Fruit fly (Drosophila melanogaster) whole organism, embryonic: ENCODE measurements around the gene htk.
A peak's percentile ranks its signal among the peaks of the same experiment; 100 is the strongest.

Experiments
- Abd-B ChIP-seq: fragments of 200-800 bp; sonication (Bioruptor generic); optimal IDR thresholded peaks from 2 replicates; lab custom pipeline; 2018; ENCODE audit warnings: missing biosample characterization, mild to moderate bottlenecking, missing genetic modification characterization, moderate library complexity
- Adf1 ChIP-seq: fragments of 200-800 bp; sonication (Bioruptor generic); IDR thresholded peaks from 2 replicates; pipeline ENCODE4 v1.3.6; 2022; ENCODE audit warnings: missing biosample characterization, missing genetic modification characterization
- B-H2 ChIP-seq: fragments of 200-800 bp; sonication (Bioruptor generic); optimal IDR thresholded peaks from 2 replicates; lab custom pipeline; 2018; ENCODE audit warnings: missing biosample characterization, mild to moderate bottlenecking, missing genetic modification characterization
- CG10979 ChIP-seq: fragments of 200-800 bp; sonication (Bioruptor generic); optimal IDR thresholded peaks from 2 replicates; lab custom pipeline; 2018; ENCODE audit warnings: missing biosample characterization, mild to moderate bottlenecking, missing genetic modification characterization, moderate library complexity
- CG12391 ChIP-seq: fragments of 200-800 bp; sonication (Bioruptor generic); optimal IDR thresholded peaks from 3 replicates; lab custom pipeline; 2018; ENCODE audit warnings: missing biosample characterization, mild to moderate bottlenecking, missing genetic modification characterization, moderate library complexity
- CG13296 ChIP-seq: fragments of 200-800 bp; sonication (Bioruptor generic); optimal IDR thresholded peaks from 3 replicates; lab custom pipeline; 2018; ENCODE audit warnings: missing biosample characterization, mild to moderate bottlenecking, missing genetic modification characterization
- CG15479 ChIP-seq: fragments of 200-800 bp; sonication (Bioruptor generic); optimal IDR thresholded peaks from 3 replicates; lab custom pipeline; 2019; ENCODE audit warnings: missing biosample characterization, mild to moderate bottlenecking, missing genetic modification characterization, moderate library complexity
- CG16813 ChIP-seq: fragments of 200-800 bp; sonication (Bioruptor generic); IDR thresholded peaks from 3 replicates; pipeline ENCODE4 v1.3.6; 2022; ENCODE audit warnings: missing biosample characterization, missing genetic modification characterization; ENCODE audit not compliant: partially characterized antibody
- CG31224 ChIP-seq: fragments of 200-800 bp; sonication (Bioruptor generic); IDR thresholded peaks from 2 replicates; pipeline ENCODE4 v1.3.6; 2022; ENCODE audit warnings: missing biosample characterization, missing genetic modification characterization
- CG33213 ChIP-seq: fragments of 200-800 bp; sonication (Bioruptor generic); optimal IDR thresholded peaks from 3 replicates; lab custom pipeline; 2016; ENCODE audit warnings: missing biosample characterization, missing genetic modification characterization
- D19A ChIP-seq: fragments of 200-800 bp; optimal IDR thresholded peaks from 3 replicates; lab custom pipeline; 2019; ENCODE audit warnings: missing biosample characterization, mild to moderate bottlenecking, missing genetic modification characterization, moderate library complexity
- Deaf1 ChIP-seq: fragments of 200-800 bp; optimal IDR thresholded peaks from 3 replicates; lab custom pipeline; 2019; ENCODE audit warnings: missing biosample characterization, mild to moderate bottlenecking, missing genetic modification characterization, moderate library complexity
- Dip3 ChIP-seq: fragments of 200-800 bp; sonication (Bioruptor generic); optimal IDR thresholded peaks from 3 replicates; lab custom pipeline; 2016; ENCODE audit warnings: missing biosample characterization, missing genetic modification characterization
- Dll ChIP-seq: fragments of 200-800 bp; sonication (Bioruptor generic); IDR thresholded peaks from 4 replicates; pipeline ENCODE4 v1.3.6; 2022; ENCODE audit warnings: missing biosample characterization, missing genetic modification characterization; ENCODE audit not compliant: partially characterized antibody
- Drgx ChIP-seq: fragments of 200-800 bp; sonication (Bioruptor generic); IDR thresholded peaks from 2 replicates; pipeline ENCODE4 v1.3.6; 2022; ENCODE audit warnings: missing biosample characterization, missing genetic modification characterization
- E2f2 ChIP-seq: fragments of 200-800 bp; sonication (Bioruptor generic); IDR thresholded peaks from 2 replicates; pipeline ENCODE4 v1.3.6; 2022; ENCODE audit warnings: missing biosample characterization, missing genetic modification characterization
- Hmr ChIP-seq: fragments of 200-800 bp; sonication (Bioruptor generic); optimal IDR thresholded peaks from 3 replicates; lab custom pipeline; 2017; ENCODE audit warnings: mild to moderate bottlenecking, missing biosample characterization, missing genetic modification reagents, missing genetic modification characterization
- Med ChIP-seq: fragments of 200-800 bp; sonication (Bioruptor generic); peaks from one replicate; lab custom pipeline; 2016; ENCODE audit warnings: missing biosample characterization, missing genetic modification characterization, mild to moderate bottlenecking, inconsistent platforms, moderate library complexity
- Sry-β ChIP-seq: fragments of 200-800 bp; sonication (Bioruptor generic); optimal IDR thresholded peaks from 2 replicates; lab custom pipeline; 2018; ENCODE audit warnings: missing biosample characterization, mild to moderate bottlenecking, missing genetic modification characterization, moderate library complexity
- Sry-δ ChIP-seq: fragments of 200-800 bp; sonication (Bioruptor generic); optimal IDR thresholded peaks from 2 replicates; lab custom pipeline; 2016; ENCODE audit warnings: missing biosample characterization, missing genetic modification characterization
- Ssrp ChIP-seq: fragments of 200-800 bp; sonication (Bioruptor generic); optimal IDR thresholded peaks from 2 replicates; lab custom pipeline; 2018; ENCODE audit warnings: missing biosample characterization, mild to moderate bottlenecking, missing genetic modification characterization, moderate library complexity
- Stat92E ChIP-seq, 3 experiments: fragments of >200 bp in 2 of 3; fragments of 200-800 bp in 1 of 3; sonication (Bioruptor generic) in 1 of 3; optimal IDR thresholded peaks; 2 replicates each; lab custom pipeline; 2017 to 2019; ENCODE audit warnings: missing biosample characterization in 3 of 3, missing genetic modification characterization in 3 of 3, mild to moderate bottlenecking in 1 of 3, moderate library complexity in 1 of 3
- abd-A ChIP-seq: fragments of 200-800 bp; sonication (Bioruptor generic); optimal IDR thresholded peaks from 3 replicates; lab custom pipeline; 2019; ENCODE audit warnings: missing biosample characterization, mild to moderate bottlenecking, missing genetic modification characterization, moderate library complexity
- ap ChIP-seq: fragments of 200-800 bp; sonication (Bioruptor generic); IDR thresholded peaks from 2 replicates; pipeline ENCODE4 v1.3.6; 2022; ENCODE audit warnings: missing biosample characterization, missing genetic modification characterization
- bsh ChIP-seq, 2 experiments: fragments of 200-800 bp; sonication (Bioruptor generic); optimal IDR thresholded peaks; 2 replicates each; lab custom pipeline; 2017 to 2018; ENCODE audit warnings: mild to moderate bottlenecking in 2 of 2, missing biosample characterization in 2 of 2, missing genetic modification characterization in 2 of 2, moderate library complexity in 1 of 2
- cad ChIP-seq: fragments of >200 bp; optimal IDR thresholded peaks from 2 replicates; lab custom pipeline; 2017; ENCODE audit warnings: missing biosample characterization, missing genetic modification characterization
- dati ChIP-seq: fragments of 200-800 bp; sonication (Bioruptor generic); IDR thresholded peaks from 2 replicates; pipeline ENCODE4 v1.3.6; 2022; ENCODE audit warnings: missing biosample characterization, missing genetic modification characterization
- dmrt11E ChIP-seq: fragments of 200-800 bp; sonication (Bioruptor generic); optimal IDR thresholded peaks from 3 replicates; lab custom pipeline; 2018; ENCODE audit warnings: missing biosample characterization, mild to moderate bottlenecking, missing genetic modification characterization, moderate library complexity
- grn ChIP-seq: fragments of 200-800 bp; sonication (Bioruptor generic); optimal IDR thresholded peaks from 3 replicates; lab custom pipeline; 2017; ENCODE audit warnings: missing biosample characterization, missing genetic modification characterization
- gro ChIP-seq: fragments of 200-800 bp; sonication (Bioruptor generic); optimal IDR thresholded peaks from 2 replicates; lab custom pipeline; 2016; ENCODE audit warnings: missing biosample characterization, missing genetic modification characterization
- gsb ChIP-seq: fragments of 200-800 bp; sonication (Bioruptor generic); IDR thresholded peaks from 2 replicates; pipeline ENCODE4 v1.3.6; 2022; ENCODE audit warnings: missing biosample characterization, missing genetic modification characterization
- insv ChIP-seq, 2 experiments: fragments of 200-800 bp; sonication (Bioruptor generic); optimal IDR thresholded peaks; 3 replicates each; lab custom pipeline; 2016 to 2018; ENCODE audit warnings: missing biosample characterization in 2 of 2, missing genetic modification characterization in 2 of 2
- nerfin-1 ChIP-seq: fragments of 200-800 bp; sonication (Bioruptor generic); optimal IDR thresholded peaks from 3 replicates; lab custom pipeline; 2019; ENCODE audit warnings: missing biosample characterization, mild to moderate bottlenecking, missing genetic modification characterization, moderate library complexity
- nom ChIP-seq: fragments of 200-800 bp; sonication (Bioruptor generic); optimal IDR thresholded peaks from 2 replicates; lab custom pipeline; 2017; ENCODE audit warnings: missing biosample characterization, missing genetic modification characterization, mild to moderate bottlenecking, moderate library complexity, missing genetic modification reagents
- peb ChIP-seq: fragments of 200-800 bp; sonication (Bioruptor generic); IDR thresholded peaks from 2 replicates; pipeline ENCODE4 v1.3.6; 2022; ENCODE audit warnings: missing biosample characterization, missing genetic modification characterization
- sens ChIP-seq: fragments of 200-800 bp; sonication (Bioruptor generic); peaks from one replicate; lab custom pipeline; 2016; ENCODE audit warnings: missing biosample characterization, missing genetic modification characterization
- sens-2 ChIP-seq: fragments of 200-800 bp; sonication (Bioruptor generic); IDR thresholded peaks from 2 replicates; pipeline ENCODE4 v1.3.6; 2022; ENCODE audit warnings: missing biosample characterization, missing genetic modification characterization
- sim ChIP-seq: fragments of 200-800 bp; sonication (Bioruptor generic); IDR thresholded peaks from 2 replicates; pipeline ENCODE4 v1.3.6; 2022; ENCODE audit warnings: missing biosample characterization, missing genetic modification characterization
- sima ChIP-seq: fragments of 200-800 bp; sonication (Bioruptor generic); optimal IDR thresholded peaks from 2 replicates; lab custom pipeline; 2016; ENCODE audit warnings: missing biosample characterization, missing genetic modification characterization
- sqz ChIP-seq: fragments of 200-800 bp; sonication (Bioruptor generic); optimal IDR thresholded peaks from 3 replicates; lab custom pipeline; 2018; ENCODE audit warnings: missing biosample characterization, mild to moderate bottlenecking, missing genetic modification characterization
- stwl ChIP-seq: fragments of 200-800 bp; sonication (Bioruptor generic); optimal IDR thresholded peaks from 3 replicates; lab custom pipeline; 2018; ENCODE audit warnings: missing biosample characterization, mild to moderate bottlenecking, missing genetic modification characterization, moderate library complexity
- tll ChIP-seq, 2 experiments: fragments of 200-800 bp in 1 of 2; fragments of >200 bp in 1 of 2; sonication (Bioruptor generic) in 1 of 2; optimal IDR thresholded peaks; 2 replicates each; lab custom pipeline; 2017 to 2019; ENCODE audit warnings: missing biosample characterization in 2 of 2, missing genetic modification characterization in 2 of 2, mild to moderate bottlenecking in 1 of 2, moderate library complexity in 1 of 2
- twi ChIP-seq: fragments of 200-800 bp; optimal IDR thresholded peaks from 2 replicates; lab custom pipeline; 2019; ENCODE audit warnings: missing biosample characterization, mild to moderate bottlenecking, missing genetic modification characterization, moderate library complexity
- tx ChIP-seq: fragments of 200-800 bp; sonication (Bioruptor generic); optimal IDR thresholded peaks from 2 replicates; lab custom pipeline; 2016; ENCODE audit warnings: missing biosample characterization, missing genetic modification characterization
- zen ChIP-seq: fragments of 200-800 bp; sonication (Bioruptor generic); optimal IDR thresholded peaks from 3 replicates; lab custom pipeline; 2018; ENCODE audit warnings: missing biosample characterization, mild to moderate bottlenecking, missing genetic modification characterization, moderate library complexity

htk gene

DNA sequence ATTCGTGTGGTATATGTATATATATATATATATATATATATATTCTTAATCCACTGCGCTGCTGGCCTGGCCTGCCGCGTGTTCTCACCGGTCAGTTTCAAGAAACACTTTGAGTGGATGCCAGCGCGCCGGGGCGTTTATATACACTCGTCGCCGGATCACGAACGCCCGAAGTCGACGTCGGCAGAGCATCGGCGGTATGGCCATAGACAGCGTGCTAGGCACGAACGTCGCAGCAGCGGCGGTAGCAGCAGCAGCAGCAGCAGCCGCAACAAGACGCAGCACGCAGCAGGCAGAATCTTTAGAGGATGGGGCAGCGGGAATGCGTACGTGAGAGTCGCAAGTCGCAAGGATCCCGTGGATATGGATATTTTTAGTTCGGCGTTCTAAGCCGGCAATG is 45.9 kb upstream of the htk start, which contains the start of gene bnb:
TSS of gene bnb (minus strand) at position 121 of the 400 bp plus-strand sequence.
- TF ChIP-seq Adf1 (GFP tag; lab: Robert Waterston, UW) (peak; percentile 79), CG12391 (tag; lab: Kevin White, UChicago) (no peak), Deaf1 (tag; lab: Kevin White, UChicago) (peak; percentile 89), Med (GFP tag; lab: Kevin White, UChicago) (peak; percentile 26)

DNA sequence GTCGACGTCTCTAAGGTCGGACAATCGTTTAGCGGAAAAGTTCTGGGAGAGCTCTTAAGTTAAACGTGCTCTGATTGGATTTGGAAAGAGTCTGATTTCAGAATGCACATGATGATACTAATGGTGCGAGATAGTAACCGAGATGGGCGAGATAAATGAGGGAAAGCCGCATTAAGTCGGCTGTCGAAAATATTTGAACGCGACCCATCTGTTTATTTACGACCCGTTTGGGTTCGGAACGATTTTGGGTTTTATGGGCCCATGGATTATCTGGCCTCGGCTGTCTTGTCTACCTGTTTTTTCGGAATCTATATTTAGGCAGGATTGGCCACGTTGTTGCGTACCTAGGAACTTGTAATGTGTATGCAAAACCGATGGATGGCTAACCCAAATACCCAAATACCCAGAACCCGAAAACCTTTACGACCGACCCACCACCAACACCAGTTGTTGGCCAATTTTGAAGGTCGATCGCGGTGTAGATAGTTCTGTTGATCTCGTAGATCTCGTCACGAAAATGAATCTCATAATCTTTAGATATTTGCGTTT is 44.1 kb upstream of the htk start:
- TF ChIP-seq abd-A (tag; lab: Kevin White, UChicago) (peak; percentile 13), nerfin-1 (no peak), tll (GFP tag; optimal IDR thresholded peaks at IDR 0.05; lab: Kevin White, UChicago) (peak in 1 of 2 experiments; percentile 48), insv (GFP tag; optimal IDR thresholded peaks at IDR 0.05; lab: Kevin White, UChicago) (peak in 1 of 2 experiments; percentile 75), grn (peak; percentile 88), cad (GFP tag; lab: Kevin White, UChicago) (peak; percentile 95), CG15479 (GFP tag; lab: Kevin White, UChicago) (peak; percentile 97), zen (peak; percentile 66), twi (peak; percentile 37), Sry-β (GFP tag; lab: Kevin White, UChicago) (no peak)

DNA sequence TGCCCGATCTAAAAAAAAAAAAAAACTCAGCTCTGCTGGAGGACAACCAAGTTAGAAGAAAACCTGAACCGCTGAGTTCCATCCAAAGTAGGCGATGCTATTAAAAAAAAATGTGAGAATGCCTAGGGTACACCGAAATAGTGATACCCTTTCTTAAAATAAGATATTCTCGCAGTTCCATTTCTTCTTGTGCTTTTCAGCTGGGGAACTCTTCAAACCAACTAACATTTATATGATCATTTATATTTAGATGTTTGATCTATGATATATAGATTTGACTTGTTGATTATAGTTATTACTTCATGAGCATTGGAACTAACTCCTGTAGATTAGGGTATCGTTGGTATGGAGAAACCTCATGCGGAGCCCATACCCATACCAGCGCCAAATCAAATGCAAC is 43.3 kb upstream of the htk start:
- TF ChIP-seq CG10979, result peak; percentile 4
- peak in 1 of 2 experiments; percentile 65 for TF ChIP-seq bsh (GFP tag; optimal IDR thresholded peaks at IDR 0.05; lab: Kevin White, UChicago)
- peak; percentile 34 for TF ChIP-seq sqz
- no peak for TF ChIP-seq gsb
- TF ChIP-seq D19A, result peak; percentile 95
- TF ChIP-seq Drgx (GFP tag; lab: Robert Waterston, UW), result peak; percentile 57; the same call in 1 of the 2 replicates
- peak; percentile 82 for TF ChIP-seq sens
- no peak for TF ChIP-seq Abd-B (GFP tag; lab: Kevin White, UChicago)
- TF ChIP-seq gro, result no peak
- TF ChIP-seq dati, result no peak
- no peak for TF ChIP-seq CG16813 (GFP tag; lab: Robert Waterston, UW)
- TF ChIP-seq dmrt11E (tag; lab: Kevin White, UChicago), result peak; percentile 1

DNA sequence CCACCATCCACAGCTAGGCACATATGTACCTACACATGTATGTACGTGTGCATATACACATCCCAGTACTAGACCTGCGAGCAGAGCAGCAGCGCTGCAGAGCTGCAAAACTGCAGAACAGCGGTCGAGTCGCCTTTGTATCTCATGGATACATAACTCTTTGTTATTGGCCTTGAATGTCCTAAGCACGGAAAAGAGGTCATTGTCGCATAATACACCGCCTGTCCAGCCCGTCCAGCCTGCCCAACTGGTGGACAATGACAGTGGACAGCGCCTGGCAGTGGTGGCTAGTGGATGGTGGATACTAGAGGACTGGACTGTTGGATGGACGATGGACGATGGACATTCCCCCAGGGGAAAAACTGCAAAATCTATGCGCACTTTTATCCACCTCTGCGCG is 42.2 kb upstream of the htk start:
- TF ChIP-seq E2f2 (GFP tag; lab: Robert Waterston, UW) (no peak), peb (GFP tag; lab: Robert Waterston, UW) (no peak), Dll (GFP tag; lab: Robert Waterston, UW) (no peak), stwl (tag; lab: Kevin White, UChicago) (no peak), tx (GFP tag; lab: Kevin White, UChicago) (no peak), sens-2 (no peak), CG31224 (GFP tag; lab: Robert Waterston, UW) (no peak), sima (GFP tag; lab: Kevin White, UChicago) (no peak), Hmr (GFP tag; lab: Kevin White, UChicago) (no peak), ap (GFP tag; lab: Robert Waterston, UW) (no peak), Ssrp (tag; lab: Kevin White, UChicago) (no peak), nom (GFP tag; lab: Kevin White, UChicago) (no peak), B-H2 (no peak), CG13296 (GFP tag; lab: Kevin White, UChicago) (no peak), CG33213 (GFP tag; lab: Kevin White, UChicago) (no peak), sim (GFP tag; lab: Robert Waterston, UW) (no peak), Sry-δ (GFP tag; lab: Kevin White, UChicago) (no peak), Dip3 (GFP tag; lab: Kevin White, UChicago) (no peak), Stat92E (GFP tag; optimal IDR thresholded peaks at IDR 0.05; lab: Kevin White, UChicago) (no peak)
